Worm (Caenorhabditis elegans): ENCODE measurements around the gene gpx-3.

Gene gpx-3

DNA sequence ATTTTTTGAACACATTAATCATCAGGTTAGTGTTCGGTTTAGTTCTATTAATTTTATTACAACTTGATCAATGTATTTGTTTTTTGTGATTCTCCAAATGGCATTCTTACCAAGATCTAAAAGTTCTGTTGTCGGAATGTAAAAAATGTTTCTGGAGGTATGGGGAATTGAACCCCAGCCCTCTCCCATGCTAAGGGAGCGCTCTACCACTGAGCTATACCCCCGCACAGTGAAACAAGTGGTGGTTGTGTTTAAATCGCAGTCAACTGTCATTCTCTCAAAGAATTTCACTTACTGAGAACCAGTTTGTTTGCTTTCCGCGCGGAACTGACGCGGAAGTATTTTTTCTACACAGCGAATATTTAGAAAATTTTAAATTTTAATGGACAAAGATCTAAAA lies 50.0 kb downstream of the gpx-3 start (continued):
- TF ChIP-seq egl-27 (tag; optimal IDR thresholded peaks at IDR 0.05), result no peak
- TF ChIP-seq lsy-2 (tag; optimal IDR thresholded peaks at IDR 0.05), result peak in 1 of 2 experiments; percentile 41
- TF ChIP-seq nhr-6 (tag; optimal IDR thresholded peaks at IDR 0.05), result no peak
- TF ChIP-seq zfp-3 (GFP tag; conservative IDR thresholded peaks at IDR 0.05), result no peak
- peak; percentile 58 to 91 for TF ChIP-seq daf-16 (GFP tag; optimal IDR thresholded peaks at IDR 0.05)
- peak; percentile 30 for TF ChIP-seq daf-16 (tag; optimal IDR thresholded peaks at IDR 0.05)
- TF ChIP-seq ztf-11 (tag; optimal IDR thresholded peaks at IDR 0.05), result no peak
- peak; percentile 48 for TF ChIP-seq zip-2 (tag; optimal IDR thresholded peaks at IDR 0.05)
- peak; percentile 79 for TF ChIP-seq nhr-41 (GFP tag; IDR thresholded peaks at IDR 0.05)
- peak; percentile 73 for TF ChIP-seq Y5F2A.4 (GFP tag; optimal IDR thresholded peaks at IDR 0.05)
- peak; percentile 81 for TF ChIP-seq lin-1 (GFP tag; IDR thresholded peaks at IDR 0.05)
- peak; percentile 60; the same call in 1 of the 2 replicates for TF ChIP-seq ceh-20 (GFP tag; IDR thresholded peaks at IDR 0.05)
- TF ChIP-seq dmd-9 (GFP tag; IDR thresholded peaks at IDR 0.05), result peak; percentile 68; the same call in 1 of the 2 replicates
- peak; percentile 75 for TF ChIP-seq lin-38 (GFP tag; IDR thresholded peaks at IDR 0.05)
- TF ChIP-seq dmd-8 (GFP tag; IDR thresholded peaks at IDR 0.05), result peak; percentile 94
- peak; percentile 87 for TF ChIP-seq hmg-1.1 (GFP tag; IDR thresholded peaks at IDR 0.05)
- no peak for TF ChIP-seq aly-2 (tag; optimal IDR thresholded peaks at IDR 0.05)
- peak; percentile 75 for TF ChIP-seq php-3 (GFP tag; IDR thresholded peaks at IDR 0.05)
- no peak for TF ChIP-seq ama-1 (optimal IDR thresholded peaks at IDR 0.05)
- peak; percentile 27 for TF ChIP-seq ztf-7 (tag; optimal IDR thresholded peaks at IDR 0.05)
- peak; percentile 15; the same call in 1 of the 2 replicates for TF ChIP-seq lin-29 (GFP tag; IDR thresholded peaks at IDR 0.05)
- 0 out of 2 replicates have a peak, but pooled peaks have one; percentile 65 for TF ChIP-seq tag-97 (GFP tag; IDR thresholded peaks at IDR 0.05)
- TF ChIP-seq ZK546.5 (tag; optimal IDR thresholded peaks at IDR 0.05), result no peak
- TF ChIP-seq lin-13 (GFP tag; optimal IDR thresholded peaks at IDR 0.05), result peak; percentile 1
- peak; percentile 32 for TF ChIP-seq F37D6.2 (tag; optimal IDR thresholded peaks at IDR 0.05)
- no peak for TF ChIP-seq lin-15B (tag; optimal IDR thresholded peaks at IDR 0.05)
- TF ChIP-seq vab-7 (GFP tag; IDR thresholded peaks at IDR 0.05), result peak; percentile 85
- no peak for TF ChIP-seq ceh-62 (tag; optimal IDR thresholded peaks at IDR 0.05)
- 0 out of 2 replicates have a peak, but pooled peaks have one; percentile 34 for TF ChIP-seq Y105C5A.15 (GFP tag; IDR thresholded peaks at IDR 0.05)
- TF ChIP-seq nhr-42 (GFP tag; IDR thresholded peaks at IDR 0.05), result peak; percentile 89
- peak; percentile 89 for TF ChIP-seq snpc-1.2 (GFP tag; IDR thresholded peaks at IDR 0.05)
- TF ChIP-seq pha-4 (GFP tag; IDR thresholded peaks at IDR 0.05), result peak; percentile 94
- no peak for TF ChIP-seq pha-4 (tag; optimal IDR thresholded peaks at IDR 0.05)
- peak; percentile 83 for TF ChIP-seq madf-9 (GFP tag; conservative IDR thresholded peaks at IDR 0.05)
- peak; percentile 71; the same call in 1 of the 2 replicates for TF ChIP-seq Y75B8A.6 (GFP tag; IDR thresholded peaks at IDR 0.05)
- TF ChIP-seq ceh-28 (tag; optimal IDR thresholded peaks at IDR 0.05), result no peak
- TF ChIP-seq zip-11 (GFP tag; IDR thresholded peaks at IDR 0.05), result peak; percentile 59; the same call in 1 of the 2 replicates
- TF ChIP-seq nhr-48 (tag; optimal IDR thresholded peaks at IDR 0.05), result peak; percentile 70
- peak; percentile 41 for TF ChIP-seq mxl-3 (GFP tag; optimal IDR thresholded peaks at IDR 0.05)
- no peak for TF ChIP-seq fkh-10 (GFP tag; optimal IDR thresholded peaks at IDR 0.05)
- TF ChIP-seq nhr-102 (tag; optimal IDR thresholded peaks at IDR 0.05), result peak; percentile 73
- peak; percentile 77 for TF ChIP-seq mxl-2 (GFP tag; conservative IDR thresholded peaks at IDR 0.05)
- TF ChIP-seq spr-3 (GFP tag; optimal IDR thresholded peaks at IDR 0.05), result peak; percentile 63
- no peak for TF ChIP-seq snpc-4 (tag; optimal IDR thresholded peaks at IDR 0.05)
- TF ChIP-seq nhr-25 (tag; optimal IDR thresholded peaks at IDR 0.05; ENCODE audit: borderline replicate concordance, insufficient read depth), result no peak
- peak; percentile 5 for TF ChIP-seq hlh-11 (tag; optimal IDR thresholded peaks at IDR 0.05)
- no peak for TF ChIP-seq nhr-77 (tag; optimal IDR thresholded peaks at IDR 0.05)
- peak; percentile 76; the same call in 1 of the 2 replicates for TF ChIP-seq F44E2.7 (GFP tag; IDR thresholded peaks at IDR 0.05)

Data from whole organism, L4 larva.